Fruit fly (Drosophila melanogaster): Measurements from ENCODE around the gene Atac1.

The Atac1 gene

dm6 chr2L:6922091-6922753, 37.9 kb downstream of the Atac1 start (continued):
- peak; percentile 57 for TF ChIP-seq CG1792 (GFP tag; optimal IDR thresholded peaks at IDR 0.05)
- no peak for TF ChIP-seq CG13287 (GFP tag; IDR thresholded peaks at IDR 0.05; ENCODE audit: partially characterized antibody)
- no peak for TF ChIP-seq CG42726 (GFP tag; IDR thresholded peaks at IDR 0.05; ENCODE audit: partially characterized antibody)
- no peak for TF ChIP-seq Dp (GFP tag; optimal IDR thresholded peaks at IDR 0.05)
- TF ChIP-seq CG10565 (GFP tag; optimal IDR thresholded peaks at IDR 0.05) = no peak
- peak; percentile 62 for TF ChIP-seq Chrac-16 (GFP tag; optimal IDR thresholded peaks at IDR 0.05)
- TF ChIP-seq fru (optimal IDR thresholded peaks at IDR 0.05) = no peak
- peak; percentile 74 for TF ChIP-seq ind (GFP tag; optimal IDR thresholded peaks at IDR 0.05)
- peak; percentile 85 for TF ChIP-seq zfh1 (GFP tag; IDR thresholded peaks at IDR 0.05)
- TF ChIP-seq Gug (GFP tag; IDR thresholded peaks at IDR 0.05) = peak; percentile 58; the same call in 2 of the 4 replicates
- TF ChIP-seq CG15073 (GFP tag; optimal IDR thresholded peaks at IDR 0.05) = peak; percentile 8
- TF ChIP-seq sd (tag; optimal IDR thresholded peaks at IDR 0.05) = no peak
- no peak for TF ChIP-seq Nf-YB (GFP tag; optimal IDR thresholded peaks at IDR 0.05)
- no peak for TF ChIP-seq ash1 (GFP tag; optimal IDR thresholded peaks at IDR 0.05)
- TF ChIP-seq CG4404 (GFP tag; IDR thresholded peaks at IDR 0.05) = no peak
- no peak for TF ChIP-seq Eip74EF (GFP tag; optimal IDR thresholded peaks at IDR 0.05)
- peak; percentile 75 for TF ChIP-seq az2 (GFP tag; optimal IDR thresholded peaks at IDR 0.05)
- peak; percentile 33; the same call in 1 of the 2 replicates for TF ChIP-seq Adf1 (GFP tag; IDR thresholded peaks at IDR 0.05)
- TF ChIP-seq CG4282 (GFP tag; optimal IDR thresholded peaks at IDR 0.05) = peak; percentile 19
- TF ChIP-seq hkb (optimal IDR thresholded peaks at IDR 0.05) = no peak
- TF ChIP-seq hkb (GFP tag; IDR thresholded peaks at IDR 0.05) = peak; percentile 90
- TF ChIP-seq crol (GFP tag; IDR thresholded peaks at IDR 0.05) = no peak
- TF ChIP-seq yki (optimal IDR thresholded peaks at IDR 0.05) = no peak
- TF ChIP-seq Fer1 (GFP tag; optimal IDR thresholded peaks at IDR 0.05) = peak; percentile 57
- peak; percentile 74 for TF ChIP-seq CG4424 (GFP tag; optimal IDR thresholded peaks at IDR 0.05)
- TF ChIP-seq bsh (GFP tag; optimal IDR thresholded peaks at IDR 0.05) = peak; percentile 65 to 85
- TF ChIP-seq Sin3A (optimal IDR thresholded peaks at IDR 0.05) = no peak
- no peak for TF ChIP-seq MTF-1 (GFP tag; optimal IDR thresholded peaks at IDR 0.05; ENCODE audit: borderline replicate concordance)
- TF ChIP-seq nerfin-1 (tag; optimal IDR thresholded peaks at IDR 0.05) = peak; percentile 74
- no peak for TF ChIP-seq vnd (GFP tag; IDR thresholded peaks at IDR 0.05; ENCODE audit: partially characterized antibody)
- no peak for TF ChIP-seq bbx (GFP tag; IDR thresholded peaks at IDR 0.05; ENCODE audit: partially characterized antibody)
- peak; percentile 45 for TF ChIP-seq Spps (tag; optimal IDR thresholded peaks at IDR 0.05)
- TF ChIP-seq CG6813 (GFP tag; optimal IDR thresholded peaks at IDR 0.05) = no peak
- no peak for TF ChIP-seq Hmr (GFP tag; optimal IDR thresholded peaks at IDR 0.05)
- peak; percentile 52 for TF ChIP-seq CG12236 (GFP tag; optimal IDR thresholded peaks at IDR 0.05)
- no peak for TF ChIP-seq dan (GFP tag; IDR thresholded peaks at IDR 0.05)
- no peak; the same call in 2 of the 3 replicates for TF ChIP-seq dysf (GFP tag; IDR thresholded peaks at IDR 0.05)
- TF ChIP-seq CG34422 (GFP tag; IDR thresholded peaks at IDR 0.05) = peak; percentile 74
- no peak for TF ChIP-seq CG11085 (GFP tag; IDR thresholded peaks at IDR 0.05)
- no peak for TF ChIP-seq Lpt (GFP tag; optimal IDR thresholded peaks at IDR 0.05)
- TF ChIP-seq ewg (GFP tag; optimal IDR thresholded peaks at IDR 0.05) = peak; percentile 40
- no peak for TF ChIP-seq fd102C (GFP tag; optimal IDR thresholded peaks at IDR 0.05)
- peak; percentile 70 for TF ChIP-seq phol (tag; optimal IDR thresholded peaks at IDR 0.05)
- no peak; the same call in 1 of the 3 replicates for TF ChIP-seq ci (GFP tag; IDR thresholded peaks at IDR 0.05)
- TF ChIP-seq CG11247 (GFP tag; IDR thresholded peaks at IDR 0.05) = no peak
- TF ChIP-seq CG3838 (GFP tag; optimal IDR thresholded peaks at IDR 0.05) = no peak
- peak; percentile 5 for TF ChIP-seq kay (GFP tag; optimal IDR thresholded peaks at IDR 0.05)
- TF ChIP-seq Aef1 (GFP tag; IDR thresholded peaks at IDR 0.05) = no peak; the same call in 1 of the 3 replicates
- no peak for TF ChIP-seq ERR (GFP tag; optimal IDR thresholded peaks at IDR 0.05)
- no peak for TF ChIP-seq CG7745 (tag; optimal IDR thresholded peaks at IDR 0.05)
- peak; percentile 32 for TF ChIP-seq Bteb2 (GFP tag; optimal IDR thresholded peaks at IDR 0.05)
